Worm (Caenorhabditis elegans) whole organism, L4 larva: ENCODE data around the gene F59B10.5.

Experiments used
- F49E8.2 ChIP-seq: sonication (generic microtip); optimal IDR thresholded peaks from 2 replicates; lab custom pipeline; 2016; ENCODE audit warnings: missing compliant biosample characterization, mild to moderate bottlenecking, missing genetic modification characterization, borderline replicate concordance
- T26A8.4 ChIP-seq: fragments of 200-800 bp; sonication (Bioruptor generic); IDR thresholded peaks from 2 replicates; pipeline ENCODE4 v1.3.6; 2022; ENCODE audit warnings: missing genetic modification characterization, missing compliant biosample characterization
- Y105C5A.15 ChIP-seq: fragments of 200-800 bp; sonication (Bioruptor generic); IDR thresholded peaks from 2 replicates; pipeline ENCODE4 v1.3.6; 2022; ENCODE audit warnings: missing genetic modification characterization, missing compliant biosample characterization
- ZK337.2 ChIP-seq: fragments of 200-800 bp; sonication (Bioruptor generic); IDR thresholded peaks from 2 replicates; pipeline ENCODE4 v1.3.6; 2022; ENCODE audit warnings: missing genetic modification reagents, missing genetic modification characterization, missing compliant biosample characterization
- aha-1 ChIP-seq: fragments of 150-350 bp; peaks from one replicate; lab custom pipeline; 2014; ENCODE audit warnings: missing biosample characterization, missing genetic modification characterization
- ceh-20 ChIP-seq: fragments of 200-800 bp; sonication (Bioruptor generic); IDR thresholded peaks from 2 replicates; pipeline ENCODE4 v1.3.6; 2022; ENCODE audit warnings: missing genetic modification reagents, missing genetic modification characterization, missing compliant biosample characterization
- ceh-62 ChIP-seq: sonication (generic microtip); optimal IDR thresholded peaks from 2 replicates; lab custom pipeline; 2017; ENCODE audit warnings: missing biosample characterization, missing genetic modification characterization
- daf-16 ChIP-seq, 3 experiments: sonication (generic microtip); optimal IDR thresholded peaks; 2 replicates each; lab custom pipeline; 2016 to 2017; ENCODE audit warnings: missing genetic modification characterization in 3 of 3, missing genetic modification reagents in 3 of 3, mild to moderate bottlenecking in 2 of 3, missing compliant biosample characterization in 2 of 3, missing biosample characterization in 1 of 3, moderate library complexity in 1 of 3
- dmd-6 ChIP-seq: fragments of 200-800 bp; sonication (Bioruptor generic); IDR thresholded peaks from 2 replicates; pipeline ENCODE4 v1.3.6; 2022; ENCODE audit warnings: missing genetic modification reagents, missing genetic modification characterization, missing compliant biosample characterization
- dmd-9 ChIP-seq: fragments of 200-800 bp; sonication (Bioruptor generic); IDR thresholded peaks from 2 replicates; pipeline ENCODE4 v1.3.6; 2022; ENCODE audit warnings: missing genetic modification reagents, missing genetic modification characterization, missing compliant biosample characterization
- dve-1 ChIP-seq: sonication (generic microtip); optimal IDR thresholded peaks from 2 replicates; lab custom pipeline; 2017; ENCODE audit warnings: antibody characterized with exemption, mild to moderate bottlenecking, missing genetic modification characterization, missing compliant biosample characterization; ENCODE audit not compliant: insufficient read depth
- egl-27 ChIP-seq: sonication (generic microtip); optimal IDR thresholded peaks from 3 replicates; lab custom pipeline; 2017; ENCODE audit warnings: missing biosample characterization, missing genetic modification reagents, missing genetic modification characterization
- egl-43 ChIP-seq: fragments of 200-800 bp; sonication (Bioruptor generic); IDR thresholded peaks from 2 replicates; pipeline ENCODE4 v1.3.6; 2022; ENCODE audit warnings: missing genetic modification reagents, missing genetic modification characterization, missing compliant biosample characterization
- gei-8 ChIP-seq: fragments of 200-800 bp; sonication (Bioruptor generic); optimal IDR thresholded peaks from 2 replicates; lab custom pipeline; 2018; ENCODE audit warnings: mild to moderate bottlenecking, missing genetic modification characterization, missing compliant biosample characterization
- hlh-11 ChIP-seq: fragments of 200-800 bp; sonication (Bioruptor generic); optimal IDR thresholded peaks from 2 replicates; lab custom pipeline; 2018; ENCODE audit warnings: mild to moderate bottlenecking, missing genetic modification characterization, missing compliant biosample characterization
- hlh-30 ChIP-seq: sonication (generic microtip); optimal IDR thresholded peaks from 2 replicates; lab custom pipeline; 2017; ENCODE audit warnings: antibody characterized with exemption, mild to moderate bottlenecking, missing genetic modification characterization, missing compliant biosample characterization; ENCODE audit not compliant: insufficient read depth
- lin-38 ChIP-seq: fragments of 200-800 bp; sonication (Bioruptor generic); IDR thresholded peaks from 2 replicates; pipeline ENCODE4 v1.3.6; 2022; ENCODE audit warnings: missing genetic modification reagents, missing genetic modification characterization, missing compliant biosample characterization
- lir-3 ChIP-seq: sonication (generic microtip); optimal IDR thresholded peaks from 2 replicates; lab custom pipeline; 2016; ENCODE audit warnings: mild to moderate bottlenecking, missing genetic modification characterization, missing compliant biosample characterization
- mdl-1 ChIP-seq, 2 experiments: fragments of 150-350 bp in 1 of 2; sonication (generic microtip) in 1 of 2; optimal IDR thresholded peaks; 2 replicates each; lab custom pipeline; 2014 to 2017; ENCODE audit warnings: missing biosample characterization in 2 of 2, missing genetic modification characterization in 2 of 2
- mxl-3 ChIP-seq: fragments of 200-800 bp; sonication (Bioruptor generic); optimal IDR thresholded peaks from 2 replicates; lab custom pipeline; 2018; ENCODE audit warnings: mild to moderate bottlenecking, missing genetic modification characterization, missing compliant biosample characterization
- nhr-10 ChIP-seq: fragments of 150-350 bp; optimal IDR thresholded peaks from 2 replicates; lab custom pipeline; 2014; ENCODE audit warnings: missing biosample characterization, missing genetic modification characterization
- nhr-11 ChIP-seq: fragments of 150-350 bp; optimal IDR thresholded peaks from 2 replicates; lab custom pipeline; 2014; ENCODE audit warnings: missing biosample characterization, missing genetic modification characterization
- nhr-28 ChIP-seq: fragments of 150-350 bp; optimal IDR thresholded peaks from 2 replicates; lab custom pipeline; 2014; ENCODE audit warnings: missing biosample characterization, missing genetic modification characterization
- nhr-41 ChIP-seq: fragments of 200-800 bp; sonication (Bioruptor generic); IDR thresholded peaks from 2 replicates; pipeline ENCODE4 v1.3.6; 2022; ENCODE audit warnings: missing genetic modification reagents, missing genetic modification characterization, missing compliant biosample characterization
- php-3 ChIP-seq: fragments of 200-800 bp; sonication (Bioruptor generic); IDR thresholded peaks from 2 replicates; pipeline ENCODE4 v1.3.6; 2022; ENCODE audit warnings: missing genetic modification reagents, missing genetic modification characterization, missing compliant biosample characterization
- rbr-2 ChIP-seq: sonication (generic microtip); optimal IDR thresholded peaks from 2 replicates; lab custom pipeline; 2016; ENCODE audit warnings: missing genotype, missing genetic modification characterization, missing compliant biosample characterization
- skn-1 ChIP-seq: fragments of 150-350 bp; optimal IDR thresholded peaks from 2 replicates; lab custom pipeline; 2014; ENCODE audit warnings: missing biosample characterization, missing genetic modification characterization
- snpc-1.2 ChIP-seq: fragments of 200-800 bp; sonication (Bioruptor generic); IDR thresholded peaks from 2 replicates; pipeline ENCODE4 v1.3.6; 2022; ENCODE audit warnings: missing genetic modification reagents, missing genetic modification characterization, missing compliant biosample characterization
- spr-1 ChIP-seq: sonication (generic microtip); optimal IDR thresholded peaks from 2 replicates; lab custom pipeline; 2016; ENCODE audit warnings: mild to moderate bottlenecking, missing genetic modification characterization, missing compliant biosample characterization
- spr-3 ChIP-seq: fragments of 200-800 bp; sonication (Bioruptor generic); optimal IDR thresholded peaks from 2 replicates; lab custom pipeline; 2018; ENCODE audit warnings: mild to moderate bottlenecking, missing genetic modification characterization, missing compliant biosample characterization
- tra-1 ChIP-seq: fragments of 200-800 bp; sonication (Bioruptor generic); IDR thresholded peaks from 2 replicates; pipeline ENCODE4 v1.3.6; 2022; ENCODE audit warnings: missing genetic modification reagents, missing genetic modification characterization, missing compliant biosample characterization
- zag-1 ChIP-seq: fragments of 150-350 bp; optimal IDR thresholded peaks from 2 replicates; lab custom pipeline; 2014; ENCODE audit warnings: missing biosample characterization, missing genetic modification characterization
- zfp-2 ChIP-seq: sonication (generic microtip); optimal IDR thresholded peaks from 2 replicates; lab custom pipeline; 2016; ENCODE audit warnings: mild to moderate bottlenecking, missing genetic modification characterization, missing compliant biosample characterization
- zfp-3 ChIP-seq: fragments of 200-800 bp; sonication (Bioruptor generic); conservative IDR thresholded peaks from 2 replicates; pipeline ENCODE4 v1.3.6; 2022; ENCODE audit warnings: missing genetic modification reagents, missing genetic modification characterization, missing compliant biosample characterization

F59B10.5 gene

ce11 chrII:10519863-10520262 is 3.6 kb downstream of the F59B10.5 start:
- no peak for TF ChIP-seq nhr-10 (tag; lab: Kevin White, UChicago)
- no peak for TF ChIP-seq dve-1 (tag; lab: Kevin White, UChicago)
- no peak for TF ChIP-seq php-3 (GFP tag; lab: Robert Waterston, UW)
- TF ChIP-seq rbr-2 (tag; lab: Kevin White, UChicago): no peak
- no peak for TF ChIP-seq F49E8.2 (tag; lab: Kevin White, UChicago)
- TF ChIP-seq ZK337.2 (GFP tag; lab: Robert Waterston, UW): no peak
- no peak for TF ChIP-seq zfp-2 (tag; lab: Kevin White, UChicago)
- TF ChIP-seq Y105C5A.15 (GFP tag; lab: Robert Waterston, UW): no peak
- TF ChIP-seq aha-1 (tag; lab: Kevin White, UChicago): peak; percentile 80

- TF ChIP-seq zfp-3 (GFP tag; lab: Robert Waterston, UW) (no peak), dmd-9 (no peak), daf-16 (GFP tag; optimal IDR thresholded peaks at IDR 0.05; lab: Kevin White, UChicago) (no peak), daf-16 (tag; optimal IDR thresholded peaks at IDR 0.05; lab: Kevin White, UChicago) (no peak), dmd-6 (GFP tag; lab: Robert Waterston, UW) (0 out of 2 replicates have a peak, but pooled peaks have one; percentile 8), mxl-3 (no peak)
These were observed 4.5 kb downstream of the F59B10.5 start, which contains the start of gene F59B10.4 for ce11 chrII:10519017-10519416. TSS of gene F59B10.4 (minus strand) at chrII:10519117.

ce11 chrII:10516375-10516774 is 7.1 kb downstream of the F59B10.5 start:
- TF ChIP-seq mxl-3 (peak; percentile 27), spr-3 (GFP tag; lab: Kevin White, UChicago) (no peak), egl-27 (tag; lab: Kevin White, UChicago) (no peak), nhr-11 (tag; lab: Kevin White, UChicago) (peak; percentile 4), dve-1 (tag; lab: Kevin White, UChicago) (peak; percentile 6), ceh-62 (tag; lab: Kevin White, UChicago) (no peak), daf-16 (GFP tag; optimal IDR thresholded peaks at IDR 0.05; lab: Kevin White, UChicago) (no peak), daf-16 (tag; optimal IDR thresholded peaks at IDR 0.05; lab: Kevin White, UChicago) (no peak), hlh-11 (tag; lab: Kevin White, UChicago) (peak; percentile 20), nhr-41 (GFP tag; lab: Robert Waterston, UW) (no peak), dmd-6 (GFP tag; lab: Robert Waterston, UW) (no peak), mdl-1 (tag; optimal IDR thresholded peaks at IDR 0.05; lab: Kevin White, UChicago) (peak in 1 of 2 experiments; percentile 28), hlh-30 (peak; percentile 31), spr-1 (tag; lab: Kevin White, UChicago) (no peak), nhr-28 (tag; lab: Kevin White, UChicago) (peak; percentile 40), tra-1 (GFP tag; lab: Robert Waterston, UW) (peak; percentile 38; the same call in 1 of the 2 replicates), lin-38 (GFP tag; lab: Robert Waterston, UW) (no peak)

- no peak for TF ChIP-seq ceh-20
- no peak for TF ChIP-seq T26A8.4 (GFP tag; lab: Robert Waterston, UW)
- TF ChIP-seq hlh-30: peak; percentile 38
- TF ChIP-seq aha-1 (tag; lab: Kevin White, UChicago): peak; percentile 91
- TF ChIP-seq snpc-1.2: no peak
- TF ChIP-seq lir-3 (tag; lab: Kevin White, UChicago): no peak
- peak; percentile 15; the same call in 1 of the 2 replicates for TF ChIP-seq dmd-6 (GFP tag; lab: Robert Waterston, UW)
- no peak for TF ChIP-seq zag-1 (tag; lab: Kevin White, UChicago)
- no peak for TF ChIP-seq skn-1 (tag; lab: Kevin White, UChicago)
- TF ChIP-seq Y105C5A.15 (GFP tag; lab: Robert Waterston, UW): no peak
- TF ChIP-seq gei-8 (GFP tag; lab: Kevin White, UChicago): no peak
- TF ChIP-seq egl-43 (GFP tag; lab: Robert Waterston, UW): no peak
- TF ChIP-seq nhr-28 (tag; lab: Kevin White, UChicago): peak; percentile 50
These were observed 8.1 kb downstream of the F59B10.5 start for ce11 chrII:10515422-10515821.
